Fruit fly (Drosophila melanogaster) ovary, adult (tissue): ENCODE measurements around the gene Cadps.

ENCODE experiments used
- CG17801 ChIP-seq: fragments of 200-800 bp; optimal IDR thresholded peaks from 2 replicates; lab custom pipeline; 2019; ENCODE audit warnings: missing biosample characterization, mild to moderate bottlenecking, missing genetic modification characterization, moderate library complexity; ENCODE audit not compliant: partially characterized antibody

The Cadps gene

dm6 chr4:1230564-1230964 is at the start of gene Cadps, which contains the start of gene Dyrk3:
Gene Cadps, plus strand, starts transcription at chr4:1230837.
Gene Dyrk3, minus strand, starts transcription at chr4:1230713.
- no peak for TF ChIP-seq CG17801 (GFP tag; lab: Kevin White, UChicago)

- no peak for TF ChIP-seq CG17801 (GFP tag; lab: Kevin White, UChicago)
Measured at dm6 chr4:1181591-1182125, 49.0 kb upstream of the Cadps start, which contains the start of gene pho. Gene pho, minus strand, starts transcription at chr4:1181628.

- TF ChIP-seq CG17801 (GFP tag; lab: Kevin White, UChicago), result no peak
Measured at dm6 chr4:1182809-1183208, 47.8 kb upstream of the Cadps start.

dm6 chr4:1185468-1185867 is 45.2 kb upstream of the Cadps start, which contains the start of gene CG33521:
Gene CG33521, plus strand, starts transcription at chr4:1185768.
- no peak for TF ChIP-seq CG17801 (GFP tag; lab: Kevin White, UChicago)

- TF ChIP-seq CG17801 (GFP tag; lab: Kevin White, UChicago), result no peak
Measured at dm6 chr4:1186828-1187227, 43.8 kb upstream of the Cadps start.

dm6 chr4:1191630-1192029 is 39.0 kb upstream of the Cadps start:
- no peak for TF ChIP-seq CG17801 (GFP tag; lab: Kevin White, UChicago)

dm6 chr4:1196653-1197161 is 33.9 kb upstream of the Cadps start, which contains the start of gene PIP4K:
Gene PIP4K, minus strand, starts transcription at chr4:1196848.
- peak; percentile 42 for TF ChIP-seq CG17801 (GFP tag; lab: Kevin White, UChicago)

- no peak for TF ChIP-seq CG17801 (GFP tag; lab: Kevin White, UChicago)
Measured at dm6 chr4:1198599-1198998, 32.0 kb upstream of the Cadps start, which contains the start of gene Mitf. Gene Mitf, plus strand, starts transcription at chr4:1198852.

- peak; percentile 23 for TF ChIP-seq CG17801 (GFP tag; lab: Kevin White, UChicago)
Measured at dm6 chr4:1199178-1199577, 31.5 kb upstream of the Cadps start.

dm6 chr4:1218723-1219398 is 11.8 kb upstream of the Cadps start:
- no peak for TF ChIP-seq CG17801 (GFP tag; lab: Kevin White, UChicago)

- no peak for TF ChIP-seq CG17801 (GFP tag; lab: Kevin White, UChicago)
Measured at dm6 chr4:1224232-1224631, 6.4 kb upstream of the Cadps start.

- TF ChIP-seq CG17801 (GFP tag; lab: Kevin White, UChicago), result no peak
Measured at dm6 chr4:1225185-1225584, 5.5 kb upstream of the Cadps start.

dm6 chr4:1231648-1232286 is 1.1 kb downstream of the Cadps start:
- no peak for TF ChIP-seq CG17801 (GFP tag; lab: Kevin White, UChicago)

- no peak for TF ChIP-seq CG17801 (GFP tag; lab: Kevin White, UChicago)
Measured at dm6 chr4:1233351-1233750, 2.7 kb downstream of the Cadps start.

dm6 chr4:1234749-1235148 is 4.1 kb downstream of the Cadps start:
- no peak for TF ChIP-seq CG17801 (GFP tag; lab: Kevin White, UChicago)
